Worm (Caenorhabditis elegans) whole organism, young adult: Measurements from ENCODE around the gene gpx-5.
A peak's percentile ranks its signal among the peaks of the same experiment; 100 is the strongest.

Experiments used
- B0019.2 ChIP-seq: fragments of 200-800 bp; sonication (Bioruptor generic); conservative IDR thresholded peaks from 2 replicates; pipeline ENCODE4 v1.3.6; 2022; ENCODE audit warnings: missing genetic modification reagents, missing genetic modification characterization, missing compliant biosample characterization
- B0336.3 ChIP-seq: fragments of 200-800 bp; sonication (Bioruptor generic); IDR thresholded peaks from 2 replicates; pipeline ENCODE4 v1.3.6; 2022; ENCODE audit warnings: missing genetic modification characterization, missing compliant biosample characterization
- F37B4.10 ChIP-seq: fragments of 200-800 bp; sonication (Bioruptor generic); IDR thresholded peaks from 2 replicates; pipeline ENCODE4 v1.3.6; 2022; ENCODE audit warnings: missing genetic modification characterization, missing compliant biosample characterization
- F39B2.1 ChIP-seq: fragments of 200-800 bp; sonication (Bioruptor generic); IDR thresholded peaks from 2 replicates; pipeline ENCODE4 v1.3.6; 2022; ENCODE audit warnings: missing genetic modification reagents, missing genetic modification characterization, missing compliant biosample characterization
- K12H6.12 ChIP-seq: fragments of 200-800 bp; sonication (Bioruptor generic); optimal IDR thresholded peaks from 2 replicates; lab custom pipeline; 2018; ENCODE audit warnings: mild to moderate bottlenecking, missing genetic modification characterization, missing compliant biosample characterization
- T26A5.8 ChIP-seq: sonication (generic microtip); optimal IDR thresholded peaks from 2 replicates; lab custom pipeline; 2016; ENCODE audit warnings: missing genetic modification characterization, missing compliant biosample characterization
- Y53F4B.3 ChIP-seq: fragments of 200-800 bp; sonication (Bioruptor generic); IDR thresholded peaks from 2 replicates; pipeline ENCODE4 v1.3.6; 2022; ENCODE audit warnings: missing genetic modification reagents, missing genetic modification characterization, missing compliant biosample characterization
- ZK185.1 ChIP-seq: sonication (generic microtip); optimal IDR thresholded peaks from 2 replicates; lab custom pipeline; 2016; ENCODE audit warnings: mild to moderate bottlenecking, missing genetic modification characterization, missing compliant biosample characterization; ENCODE audit not compliant: poor library complexity, severe bottlenecking
- ama-1 ChIP-seq, 3 experiments: fragments of 150-350 bp in 1 of 3; sonication (generic microtip) in 2 of 3; optimal IDR thresholded peaks; 2 replicates each; lab custom pipeline; 2014 to 2018; ENCODE audit warnings: missing biosample characterization in 2 of 3, missing genetic modification characterization in 2 of 3, missing genetic modification reagents in 2 of 3
- aptf-2 ChIP-seq: fragments of 200-800 bp; sonication (Bioruptor generic); conservative IDR thresholded peaks from 2 replicates; pipeline ENCODE4 v1.3.6; 2022; ENCODE audit warnings: missing genetic modification reagents, missing genetic modification characterization, missing compliant biosample characterization
- athp-1 ChIP-seq: sonication (generic microtip); optimal IDR thresholded peaks from 2 replicates; lab custom pipeline; 2017; ENCODE audit warnings: mild to moderate bottlenecking, missing genetic modification characterization, missing compliant biosample characterization
- attf-5 ChIP-seq: fragments of 200-800 bp; sonication (Bioruptor generic); optimal IDR thresholded peaks from 2 replicates; lab custom pipeline; 2018; ENCODE audit warnings: mild to moderate bottlenecking, missing genetic modification characterization, missing compliant biosample characterization
- attf-6 ChIP-seq: fragments of 200-800 bp; sonication (Bioruptor generic); IDR thresholded peaks from 2 replicates; pipeline ENCODE4 v1.3.6; 2022; ENCODE audit warnings: missing genetic modification reagents, missing genetic modification characterization, missing compliant biosample characterization
- ceh-79 ChIP-seq: sonication (generic microtip); optimal IDR thresholded peaks from 2 replicates; lab custom pipeline; 2017; ENCODE audit warnings: mild to moderate bottlenecking, missing genetic modification characterization, missing compliant biosample characterization
- ceh-91 ChIP-seq: fragments of 200-800 bp; sonication (Bioruptor generic); IDR thresholded peaks from 2 replicates; pipeline ENCODE4 v1.3.6; 2022; ENCODE audit warnings: missing genetic modification reagents, missing genetic modification characterization, missing compliant biosample characterization
- chd-7 ChIP-seq: sonication (generic microtip); optimal IDR thresholded peaks from 2 replicates; lab custom pipeline; 2016; ENCODE audit warnings: mild to moderate bottlenecking, missing genetic modification characterization, moderate library complexity, missing compliant biosample characterization
- dox-1 ChIP-seq: fragments of 200-800 bp; sonication (Bioruptor generic); IDR thresholded peaks from 2 replicates; pipeline ENCODE4 v1.3.6; 2022; ENCODE audit warnings: missing genetic modification reagents, missing genetic modification characterization, missing compliant biosample characterization
- dpff-1 ChIP-seq: sonication (generic microtip); optimal IDR thresholded peaks from 2 replicates; lab custom pipeline; 2017; ENCODE audit warnings: mild to moderate bottlenecking, missing genetic modification characterization, missing compliant biosample characterization
- efl-1 ChIP-seq: fragments of 150-350 bp; optimal IDR thresholded peaks from 2 replicates; lab custom pipeline; 2014; ENCODE audit warnings: missing biosample characterization, missing genetic modification reagents, missing genetic modification characterization
- egl-44 ChIP-seq: fragments of 200-800 bp; sonication (Bioruptor generic); IDR thresholded peaks from 2 replicates; pipeline ENCODE4 v1.3.6; 2022; ENCODE audit warnings: missing genetic modification reagents, missing genetic modification characterization, missing compliant biosample characterization
- egrh-3 ChIP-seq: fragments of 200-800 bp; sonication (Bioruptor generic); IDR thresholded peaks from 2 replicates; pipeline ENCODE4 v1.3.6; 2022; ENCODE audit warnings: missing genetic modification reagents, missing genetic modification characterization, missing compliant biosample characterization
- ets-4 ChIP-seq: fragments of 200-800 bp; sonication (Bioruptor generic); optimal IDR thresholded peaks from 2 replicates; lab custom pipeline; 2018; ENCODE audit warnings: mild to moderate bottlenecking, missing genetic modification characterization, missing compliant biosample characterization
- fkh-3 ChIP-seq: sonication (generic microtip); optimal IDR thresholded peaks from 2 replicates; lab custom pipeline; 2016; ENCODE audit warnings: mild to moderate bottlenecking, missing genetic modification characterization, missing compliant biosample characterization
- him-1 ChIP-seq: sonication (generic microtip); optimal IDR thresholded peaks from 2 replicates; lab custom pipeline; 2016; ENCODE audit warnings: missing genotype, missing genetic modification reagents, missing genetic modification characterization, missing compliant biosample characterization
- hmg-20 ChIP-seq: fragments of 200-800 bp; sonication (Bioruptor generic); IDR thresholded peaks from 2 replicates; pipeline ENCODE4 v1.3.6; 2022; ENCODE audit warnings: missing genetic modification reagents, missing genetic modification characterization, missing compliant biosample characterization
- hrde-1 ChIP-seq: sonication (generic microtip); optimal IDR thresholded peaks from 2 replicates; lab custom pipeline; 2016; ENCODE audit warnings: missing genetic modification characterization, mild to moderate bottlenecking, missing compliant biosample characterization, moderate library complexity, missing genotype, missing genetic modification reagents, borderline replicate concordance
- let-607 ChIP-seq, 2 experiments: fragments of 200-800 bp in 1 of 2; sonication (Bioruptor generic) in 1 of 2; sonication (generic microtip) in 1 of 2; optimal IDR thresholded peaks; 2 replicates each; lab custom pipeline; 2016 to 2018; ENCODE audit warnings: mild to moderate bottlenecking in 2 of 2, missing compliant biosample characterization in 2 of 2, missing genetic modification characterization in 2 of 2, moderate library complexity in 2 of 2, missing genotype in 1 of 2
- lin-26 ChIP-seq: fragments of 200-800 bp; sonication (Bioruptor generic); IDR thresholded peaks from 2 replicates; pipeline ENCODE4 v1.3.6; 2022; ENCODE audit warnings: missing genetic modification reagents, missing genetic modification characterization, missing compliant biosample characterization
- lir-1 ChIP-seq: fragments of 200-800 bp; sonication (Bioruptor generic); conservative IDR thresholded peaks from 2 replicates; pipeline ENCODE4 v1.3.6; 2022; ENCODE audit warnings: missing genetic modification reagents, missing genetic modification characterization, missing compliant biosample characterization
- lsy-27 ChIP-seq: sonication (generic microtip); optimal IDR thresholded peaks from 2 replicates; lab custom pipeline; 2017; ENCODE audit warnings: missing genetic modification characterization, mild to moderate bottlenecking, missing compliant biosample characterization, antibody characterized with exemption, missing genotype, borderline replicate concordance; ENCODE audit not compliant: insufficient read depth
- madf-10 ChIP-seq: sonication (generic microtip); optimal IDR thresholded peaks from 2 replicates; lab custom pipeline; 2016; ENCODE audit warnings: mild to moderate bottlenecking, missing genetic modification characterization, missing compliant biosample characterization
- madf-6 ChIP-seq: fragments of 200-800 bp; sonication (Bioruptor generic); IDR thresholded peaks from 2 replicates; pipeline ENCODE4 v1.3.6; 2022; ENCODE audit warnings: missing genetic modification reagents, missing genetic modification characterization, missing compliant biosample characterization
- nfya-2 ChIP-seq: fragments of 200-800 bp; sonication (Bioruptor generic); IDR thresholded peaks from 2 replicates; pipeline ENCODE4 v1.3.6; 2022; ENCODE audit warnings: missing genetic modification reagents, missing genetic modification characterization, missing compliant biosample characterization
- nhr-80 ChIP-seq: sonication (generic microtip); optimal IDR thresholded peaks from 2 replicates; lab custom pipeline; 2016; ENCODE audit warnings: missing genetic modification characterization, missing compliant biosample characterization
- nhr-90 ChIP-seq: sonication (generic microtip); optimal IDR thresholded peaks from 2 replicates; lab custom pipeline; 2016; ENCODE audit warnings: missing genotype, mild to moderate bottlenecking, missing genetic modification characterization, missing compliant biosample characterization
- rcor-1 ChIP-seq: fragments of 200-800 bp; sonication (Bioruptor generic); IDR thresholded peaks from 2 replicates; pipeline ENCODE4 v1.3.6; 2022; ENCODE audit warnings: missing genetic modification reagents, missing genetic modification characterization, missing compliant biosample characterization
- rpc-1 ChIP-seq, 2 experiments: fragments of 150-350 bp in 1 of 2; sonication (generic microtip) in 1 of 2; optimal IDR thresholded peaks; 2 replicates each; lab custom pipeline; 2014 to 2018; ENCODE audit warnings: missing biosample characterization in 1 of 2, missing genetic modification characterization in 1 of 2, missing genetic modification reagents in 1 of 2, missing genotype in 1 of 2
- sdz-38 ChIP-seq: sonication (generic microtip); optimal IDR thresholded peaks from 2 replicates; lab custom pipeline; 2016; ENCODE audit warnings: missing genotype, missing genetic modification characterization, missing compliant biosample characterization
- snpc-1.1 ChIP-seq: sonication (generic microtip); optimal IDR thresholded peaks from 2 replicates; lab custom pipeline; 2017; ENCODE audit warnings: missing genetic modification characterization, mild to moderate bottlenecking, missing compliant biosample characterization, antibody characterized with exemption, moderate library complexity, missing genotype, missing genetic modification reagents; ENCODE audit not compliant: insufficient read depth
- snpc-1.3 ChIP-seq: sonication (generic microtip); optimal IDR thresholded peaks from 2 replicates; lab custom pipeline; 2017; ENCODE audit warnings: missing genetic modification characterization, mild to moderate bottlenecking, missing compliant biosample characterization, antibody characterized with exemption, moderate library complexity, missing genotype, missing genetic modification reagents; ENCODE audit not compliant: insufficient read depth
- snpc-3.4 ChIP-seq: sonication (generic microtip); optimal IDR thresholded peaks from 2 replicates; lab custom pipeline; 2017; ENCODE audit warnings: missing genetic modification characterization, mild to moderate bottlenecking, missing compliant biosample characterization, antibody characterized with exemption, moderate library complexity, missing genotype, missing genetic modification reagents
- snpc-4 ChIP-seq, 5 experiments: fragments of 150-350 bp in 1 of 5; sonication (generic microtip) in 4 of 5; optimal IDR thresholded peaks; 2 replicates each; lab custom pipeline; 2014 to 2018; ENCODE audit warnings: missing genetic modification characterization in 5 of 5, missing biosample characterization in 3 of 5, antibody characterized with exemption in 2 of 5, mild to moderate bottlenecking in 2 of 5, missing compliant biosample characterization in 2 of 5, missing genotype in 2 of 5, moderate library complexity in 2 of 5, missing genetic modification reagents in 1 of 5
- zfh-2 ChIP-seq: fragments of 200-800 bp; sonication (Bioruptor generic); conservative IDR thresholded peaks from 2 replicates; pipeline ENCODE4 v1.3.6; 2022; ENCODE audit warnings: missing genetic modification reagents, missing genetic modification characterization, missing compliant biosample characterization
- zim-3 ChIP-seq: sonication (generic microtip); optimal IDR thresholded peaks from 2 replicates; lab custom pipeline; 2017; ENCODE audit warnings: mild to moderate bottlenecking, missing genetic modification characterization, moderate library complexity, missing compliant biosample characterization
- ztf-28 ChIP-seq: fragments of 200-800 bp; sonication (Bioruptor generic); IDR thresholded peaks from 2 replicates; pipeline ENCODE4 v1.3.6; 2022; ENCODE audit warnings: missing genetic modification reagents, missing genetic modification characterization, missing compliant biosample characterization
- ztf-6 ChIP-seq: fragments of 200-800 bp; sonication (Bioruptor generic); IDR thresholded peaks from 2 replicates; pipeline ENCODE4 v1.3.6; 2022; ENCODE audit warnings: missing genetic modification reagents, missing genetic modification characterization, missing compliant biosample characterization

The gpx-5 gene

ce11 chrX:9622609-9623008, 38.1 kb downstream of the gpx-5 start (continued):
- peak; percentile 94 for TF ChIP-seq lin-26 (GFP tag; lab: Robert Waterston, UW)
- TF ChIP-seq F37B4.10 (GFP tag; lab: Robert Waterston, UW), result no peak
- TF ChIP-seq nhr-80 (tag; lab: Kevin White, UChicago), result peak; percentile 39
- TF ChIP-seq him-1 (tag; lab: Kevin White, UChicago), result peak; percentile 89
- TF ChIP-seq ZK185.1 (tag; lab: Kevin White, UChicago), result peak; percentile 63
- no peak for TF ChIP-seq B0336.3 (GFP tag; lab: Robert Waterston, UW)
- peak; percentile 19 for TF ChIP-seq T26A5.8 (tag; lab: Kevin White, UChicago)
- TF ChIP-seq attf-5 (GFP tag; lab: Kevin White, UChicago), result peak; percentile 39
- TF ChIP-seq F39B2.1 (GFP tag; lab: Robert Waterston, UW), result no peak
- peak; percentile 95 for TF ChIP-seq rpc-1 (optimal IDR thresholded peaks at IDR 0.05; lab: Kevin White, UChicago)
- peak; percentile 98 for TF ChIP-seq rpc-1 (tag; optimal IDR thresholded peaks at IDR 0.05; lab: Kevin White, UChicago)
- TF ChIP-seq ceh-79, result peak; percentile 42
- no peak for TF ChIP-seq chd-7 (tag; lab: Kevin White, UChicago)
- TF ChIP-seq nfya-2 (GFP tag; lab: Robert Waterston, UW), result no peak
- no peak for TF ChIP-seq efl-1 (GFP tag; lab: Kevin White, UChicago)
- peak; percentile 5 for TF ChIP-seq K12H6.12 (tag; lab: Kevin White, UChicago)
- peak; percentile 68 for TF ChIP-seq fkh-3 (tag; lab: Kevin White, UChicago)
- TF ChIP-seq ztf-28 (GFP tag; lab: Robert Waterston, UW), result peak; percentile 62; the same call in 1 of the 2 replicates
- TF ChIP-seq zim-3 (tag; lab: Kevin White, UChicago), result peak; percentile 66
- TF ChIP-seq madf-10 (tag; lab: Kevin White, UChicago), result peak; percentile 67
- TF ChIP-seq ama-1 (optimal IDR thresholded peaks at IDR 0.05; lab: Kevin White, UChicago), result no peak
- peak in 1 of 2 experiments; percentile 82 for TF ChIP-seq ama-1 (GFP tag; optimal IDR thresholded peaks at IDR 0.05; lab: Kevin White, UChicago)
- TF ChIP-seq egl-44 (GFP tag; lab: Robert Waterston, UW), result peak; percentile 82
- no peak for TF ChIP-seq hmg-20 (GFP tag; lab: Robert Waterston, UW)
- peak; percentile 78; the same call in 1 of the 2 replicates for TF ChIP-seq dox-1 (GFP tag; lab: Robert Waterston, UW)
- TF ChIP-seq nhr-90 (tag; lab: Kevin White, UChicago), result peak; percentile 72
- peak; percentile 83 for TF ChIP-seq snpc-3.4 (tag; lab: Kevin White, UChicago)
- TF ChIP-seq Y53F4B.3 (GFP tag; lab: Robert Waterston, UW), result no peak
- TF ChIP-seq hrde-1, result peak; percentile 81
- no peak for TF ChIP-seq ztf-6 (GFP tag; lab: Robert Waterston, UW)
- no peak for TF ChIP-seq ceh-91 (GFP tag; lab: Robert Waterston, UW)
- peak in 1 of 2 experiments; percentile 34 for TF ChIP-seq let-607 (tag; optimal IDR thresholded peaks at IDR 0.05; lab: Kevin White, UChicago)
- no peak for TF ChIP-seq lir-1
- TF ChIP-seq sdz-38 (tag; lab: Kevin White, UChicago), result no peak
- TF ChIP-seq dpff-1 (tag; lab: Kevin White, UChicago), result peak; percentile 14
- TF ChIP-seq rcor-1, result peak; percentile 41; the same call in 1 of the 2 replicates
- peak; percentile 43 for TF ChIP-seq ets-4 (GFP tag; lab: Kevin White, UChicago)
- TF ChIP-seq B0019.2 (GFP tag; lab: Robert Waterston, UW), result no peak; the same call in 1 of the 2 replicates
- TF ChIP-seq snpc-1.3, result no peak
- TF ChIP-seq lsy-27, result no peak
- peak; percentile 27; the same call in 1 of the 2 replicates for TF ChIP-seq egrh-3 (GFP tag; lab: Robert Waterston, UW)
- TF ChIP-seq madf-6 (GFP tag; lab: Robert Waterston, UW), result peak; percentile 48; the same call in 1 of the 2 replicates
- 0 out of 2 replicates have a peak, but pooled peaks have one; percentile 12 for TF ChIP-seq aptf-2 (GFP tag; lab: Robert Waterston, UW)
- peak; percentile 29 for TF ChIP-seq athp-1
- no peak for TF ChIP-seq snpc-1.1
- peak; percentile 78 for TF ChIP-seq snpc-4 (GFP tag; optimal IDR thresholded peaks at IDR 0.05; lab: Kevin White, UChicago)
- TF ChIP-seq snpc-4 (tag; optimal IDR thresholded peaks at IDR 0.05; lab: Kevin White, UChicago), result no peak
- TF ChIP-seq attf-6 (GFP tag; lab: Robert Waterston, UW), result peak; percentile 67; the same call in 1 of the 2 replicates
- no peak for TF ChIP-seq zfh-2 (GFP tag; lab: Robert Waterston, UW)
